Fruit fly (Drosophila melanogaster) whole organism, prepupa: ENCODE data around the gene AnxB9.

Source experiments
- CG1621 ChIP-seq: fragments of 200-800 bp; sonication (Bioruptor generic); optimal IDR thresholded peaks from 3 replicates; lab custom pipeline; 2018; ENCODE audit warnings: missing biosample characterization, mild to moderate bottlenecking, missing genetic modification characterization
- CG3032 ChIP-seq: fragments of 200-800 bp; optimal IDR thresholded peaks from 2 replicates; lab custom pipeline; 2019; ENCODE audit warnings: missing biosample characterization, mild to moderate bottlenecking, missing genetic modification characterization, moderate library complexity
- CG31627 ChIP-seq: fragments of 200-800 bp; sonication (Bioruptor generic); optimal IDR thresholded peaks from 3 replicates; lab custom pipeline; 2016; ENCODE audit warnings: missing biosample characterization, missing genetic modification characterization
- CG34406 ChIP-seq: fragments of 200-800 bp; sonication (Bioruptor generic); optimal IDR thresholded peaks from 3 replicates; lab custom pipeline; 2016; ENCODE audit warnings: missing biosample characterization, missing genetic modification characterization
- CG4318 ChIP-seq: fragments of 200-800 bp; sonication (Bioruptor generic); optimal IDR thresholded peaks from 3 replicates; lab custom pipeline; 2017; ENCODE audit warnings: missing biosample characterization, mild to moderate bottlenecking, missing genetic modification characterization
- CG6163 ChIP-seq: fragments of 200-800 bp; sonication (Bioruptor generic); IDR thresholded peaks from 3 replicates; pipeline ENCODE4 v1.3.6; 2022; ENCODE audit warnings: missing biosample characterization, missing genetic modification characterization
- CG6792 ChIP-seq: fragments of 200-800 bp; sonication (Bioruptor generic); optimal IDR thresholded peaks from 3 replicates; lab custom pipeline; 2016; ENCODE audit warnings: missing biosample characterization, missing genetic modification characterization
- CG8319 ChIP-seq: fragments of 200-800 bp; sonication (Bioruptor generic); optimal IDR thresholded peaks from 3 replicates; lab custom pipeline; 2016; ENCODE audit warnings: missing biosample characterization, missing genetic modification characterization
- CG8632 ChIP-seq: fragments of 200-800 bp; sonication (Bioruptor generic); optimal IDR thresholded peaks from 3 replicates; lab custom pipeline; 2016; ENCODE audit warnings: missing biosample characterization, missing genetic modification characterization
- Eip78C ChIP-seq: fragments of 200-800 bp; sonication (Bioruptor generic); peaks from one replicate; lab custom pipeline; 2016; ENCODE audit warnings: missing biosample characterization, missing genetic modification characterization
- Ets21C ChIP-seq: fragments of 200-800 bp; sonication (Bioruptor generic); optimal IDR thresholded peaks from 3 replicates; lab custom pipeline; 2016; ENCODE audit warnings: missing biosample characterization, missing genetic modification characterization
- Hr39 ChIP-seq: fragments of 200-800 bp; sonication (Bioruptor generic); optimal IDR thresholded peaks from 2 replicates; lab custom pipeline; 2016; ENCODE audit warnings: missing biosample characterization, missing genetic modification characterization
- Hr4 ChIP-seq: fragments of 200-800 bp; sonication (Bioruptor generic); optimal IDR thresholded peaks from 3 replicates; lab custom pipeline; 2016; ENCODE audit warnings: missing biosample characterization, missing genetic modification characterization
- Sox102F ChIP-seq: fragments of 200-800 bp; sonication (Bioruptor generic); optimal IDR thresholded peaks from 2 replicates; lab custom pipeline; 2016; ENCODE audit warnings: missing biosample characterization, mild to moderate bottlenecking, missing genetic modification characterization
- Sox14 ChIP-seq: fragments of 200-800 bp; sonication (Bioruptor generic); optimal IDR thresholded peaks from 3 replicates; lab custom pipeline; 2016; ENCODE audit warnings: missing biosample characterization, missing genetic modification characterization
- Sox15 ChIP-seq: fragments of 200-800 bp; sonication (Bioruptor generic); optimal IDR thresholded peaks from 3 replicates; lab custom pipeline; 2016; ENCODE audit warnings: missing biosample characterization, missing genetic modification characterization
- achi ChIP-seq: fragments of 200-800 bp; sonication (Bioruptor generic); optimal IDR thresholded peaks from 3 replicates; lab custom pipeline; 2016; ENCODE audit warnings: missing biosample characterization, missing genetic modification characterization
- cyc ChIP-seq: fragments of 200-800 bp; sonication (Bioruptor generic); optimal IDR thresholded peaks from 3 replicates; lab custom pipeline; 2016; ENCODE audit warnings: missing biosample characterization, missing genetic modification characterization
- dsx ChIP-seq: fragments of 200-800 bp; optimal IDR thresholded peaks from 3 replicates; lab custom pipeline; 2019; ENCODE audit warnings: missing biosample characterization, mild to moderate bottlenecking, missing genetic modification characterization, moderate library complexity; ENCODE audit not compliant: poor library complexity, severe bottlenecking
- esn ChIP-seq: fragments of 200-800 bp; sonication (Bioruptor generic); optimal IDR thresholded peaks from 2 replicates; lab custom pipeline; 2016; ENCODE audit warnings: missing biosample characterization, mild to moderate bottlenecking, missing genetic modification characterization, moderate library complexity
- fd59A ChIP-seq: fragments of 200-800 bp; sonication (Bioruptor generic); optimal IDR thresholded peaks from 2 replicates; lab custom pipeline; 2017; ENCODE audit warnings: missing biosample characterization, mild to moderate bottlenecking, missing genetic modification characterization, missing genetic modification reagents
- fkh ChIP-seq: fragments of 200-800 bp; sonication (Bioruptor generic); optimal IDR thresholded peaks from 3 replicates; lab custom pipeline; 2017; ENCODE audit warnings: missing biosample characterization, mild to moderate bottlenecking, missing genetic modification characterization, moderate library complexity
- lz ChIP-seq: fragments of 200-800 bp; sonication (Bioruptor generic); optimal IDR thresholded peaks from 3 replicates; lab custom pipeline; 2016; ENCODE audit warnings: missing biosample characterization, missing genetic modification characterization
- salr ChIP-seq, 2 experiments: fragments of 200-800 bp; sonication (Bioruptor generic); optimal IDR thresholded peaks; 3 replicates each; lab custom pipeline; 2016 to 2018; ENCODE audit warnings: missing biosample characterization in 2 of 2, missing genetic modification characterization in 2 of 2, mild to moderate bottlenecking in 1 of 2
- topi ChIP-seq: fragments of 200-800 bp; sonication (Bioruptor generic); optimal IDR thresholded peaks from 3 replicates; lab custom pipeline; 2016; ENCODE audit warnings: missing biosample characterization, missing genetic modification characterization

AnxB9 gene

dm6 chr3R:21118784-21119183 is 53.7 kb downstream of the AnxB9 start, which contains the start of gene Bdbt:
Gene Bdbt, minus strand, starts transcription at chr3R:21118856.
- TF ChIP-seq Hr4 (GFP tag; lab: Kevin White, UChicago) (no peak), salr (GFP tag; optimal IDR thresholded peaks at IDR 0.05; lab: Kevin White, UChicago) (no peak), topi (GFP tag; lab: Kevin White, UChicago) (no peak), CG8319 (GFP tag; lab: Kevin White, UChicago) (no peak), Sox15 (peak; percentile 5), Eip78C (GFP tag; lab: Kevin White, UChicago) (peak; percentile 85), Ets21C (GFP tag; lab: Kevin White, UChicago) (no peak), CG1621 (tag; lab: Kevin White, UChicago) (no peak), CG4318 (GFP tag; lab: Kevin White, UChicago) (no peak), CG31627 (peak; percentile 68), fkh (GFP tag; lab: Kevin White, UChicago) (no peak), CG8632 (GFP tag; lab: Kevin White, UChicago) (no peak), fd59A (no peak), cyc (peak; percentile 51), dsx (GFP tag; lab: Kevin White, UChicago) (peak; percentile 0), lz (GFP tag; lab: Kevin White, UChicago) (peak; percentile 53), achi (no peak), CG6163 (GFP tag; lab: Robert Waterston, UW) (peak; percentile 54; the same call in 2 of the 3 replicates), CG6792 (GFP tag; lab: Kevin White, UChicago) (peak; percentile 14), Hr39 (GFP tag; lab: Kevin White, UChicago) (peak; percentile 57), esn (GFP tag; lab: Kevin White, UChicago) (peak; percentile 53), CG3032 (tag; lab: Kevin White, UChicago) (peak; percentile 47), Sox102F (no peak), CG34406 (GFP tag; lab: Kevin White, UChicago) (no peak), Sox14 (GFP tag; lab: Kevin White, UChicago) (peak; percentile 43)
